4 fruit fly cellular contexts compared by ENCODE assay signal in genomic region chr3R:31592256-31592879, dm6.
A peak's percentile ranks its signal among the peaks of the same experiment; 100 is the strongest.
TF ChIP-seq lines count a peak whose summit lies in the region.

CG1774 (plus strand) TSS chr3R:31592803.

TF ChIP-seq in whole organism, adult, 20 proteins besides CTCF, POLR2A, EP300 and RAD21 (continued from another document):
- TF ChIP-seq toe (GFP tag; optimal IDR thresholded peaks at IDR 0.05; lab: Kevin White, UChicago) (no peak), cic (GFP tag; optimal IDR thresholded peaks at IDR 0.05; lab: Kevin White, UChicago) (peak; percentile 93)
TF ChIP-seq in whole organism, adult: peak in this region for 17.

TF ChIP-seq in whole organism, embryonic, 481 proteins besides CTCF, POLR2A, EP300 and RAD21 (continued from another document and continues in another):
- TF ChIP-seq CG17829 (tag; optimal IDR thresholded peaks at IDR 0.05; lab: Kevin White, UChicago) (peak; percentile 68), pita (GFP tag; optimal IDR thresholded peaks at IDR 0.05; lab: Kevin White, UChicago) (no peak), gem (tag; optimal IDR thresholded peaks at IDR 0.05; lab: Kevin White, UChicago) (peak; percentile 85), Mes4 (GFP tag; optimal IDR thresholded peaks at IDR 0.05; lab: Kevin White, UChicago) (peak; percentile 33), CG5245 (GFP tag; optimal IDR thresholded peaks at IDR 0.05; lab: Kevin White, UChicago) (peak; percentile 42), Chrac-16 (GFP tag; optimal IDR thresholded peaks at IDR 0.05; lab: Kevin White, UChicago) (peak; percentile 66), CG18599 (GFP tag; optimal IDR thresholded peaks at IDR 0.05; lab: Kevin White, UChicago) (peak; percentile 95), ac (GFP tag; optimal IDR thresholded peaks at IDR 0.05; lab: Kevin White, UChicago) (no peak), Drgx (GFP tag; IDR thresholded peaks at IDR 0.05; lab: Robert Waterston, UW) (peak; percentile 69), BEAF-32 (GFP tag; optimal IDR thresholded peaks at IDR 0.05; lab: Kevin White, UChicago) (no peak), Gsc (GFP tag; IDR thresholded peaks at IDR 0.05; lab: Robert Waterston, UW) (peak; percentile 5; the same call in 1 of the 2 replicates), grau (tag; optimal IDR thresholded peaks at IDR 0.05; lab: Kevin White, UChicago) (peak; percentile 85), insv (GFP tag; optimal IDR thresholded peaks at IDR 0.05; lab: Kevin White, UChicago) (no peak), lbe (GFP tag; optimal IDR thresholded peaks at IDR 0.05; lab: Kevin White, UChicago) (peak; percentile 72), CG31224 (GFP tag; IDR thresholded peaks at IDR 0.05; lab: Robert Waterston, UW) (peak; percentile 72), sim (GFP tag; IDR thresholded peaks at IDR 0.05; lab: Robert Waterston, UW) (no peak), Mrtf (GFP tag; IDR thresholded peaks at IDR 0.05; lab: Robert Waterston, UW) (peak; percentile 41; the same call in 1 of the 3 replicates), ash1 (GFP tag; optimal IDR thresholded peaks at IDR 0.05; lab: Kevin White, UChicago) (no peak), E2f2 (GFP tag; IDR thresholded peaks at IDR 0.05; lab: Robert Waterston, UW) (peak; percentile 44), CG1602 (GFP tag; optimal IDR thresholded peaks at IDR 0.05; lab: Kevin White, UChicago) (peak; percentile 47), CG4730 (GFP tag; IDR thresholded peaks at IDR 0.05; lab: Robert Waterston, UW) (peak; percentile 46; the same call in 1 of the 2 replicates), crp (GFP tag; optimal IDR thresholded peaks at IDR 0.05; lab: Kevin White, UChicago) (peak in 1 of 2 experiments; percentile 23), HLH3B (GFP tag; IDR thresholded peaks at IDR 0.05; lab: Robert Waterston, UW) (peak; percentile 72), Scr (GFP tag; IDR thresholded peaks at IDR 0.05; lab: Robert Waterston, UW; ENCODE audit: partially characterized antibody) (no peak), CG18764 (GFP tag; optimal IDR thresholded peaks at IDR 0.05; lab: Kevin White, UChicago) (peak; percentile 48), CG9797 (GFP tag; optimal IDR thresholded peaks at IDR 0.05; lab: Kevin White, UChicago) (no peak), CG7928 (GFP tag; optimal IDR thresholded peaks at IDR 0.05; lab: Kevin White, UChicago) (peak; percentile 35), Tbp (GFP tag; optimal IDR thresholded peaks at IDR 0.05; lab: Kevin White, UChicago) (no peak), CG33213 (GFP tag; optimal IDR thresholded peaks at IDR 0.05; lab: Kevin White, UChicago) (peak; percentile 66), gfzf (GFP tag; optimal IDR thresholded peaks at IDR 0.05; lab: Kevin White, UChicago) (no peak), Atf6 (GFP tag; IDR thresholded peaks at IDR 0.05; lab: Robert Waterston, UW) (peak; percentile 89), CG9437 (GFP tag; optimal IDR thresholded peaks at IDR 0.05; lab: Kevin White, UChicago) (peak; percentile 33), CG10147 (GFP tag; optimal IDR thresholded peaks at IDR 0.05; lab: Kevin White, UChicago) (peak; percentile 55), CG11504 (tag; optimal IDR thresholded peaks at IDR 0.05; lab: Kevin White, UChicago) (peak; percentile 81), slbo (GFP tag; IDR thresholded peaks at IDR 0.05; lab: Robert Waterston, UW) (peak; percentile 91), CG8388 (GFP tag; optimal IDR thresholded peaks at IDR 0.05; lab: Kevin White, UChicago) (peak; percentile 53), CG13624 (GFP tag; optimal IDR thresholded peaks at IDR 0.05; lab: Kevin White, UChicago) (peak; percentile 91), Adf1 (GFP tag; IDR thresholded peaks at IDR 0.05; lab: Robert Waterston, UW) (peak; percentile 47; the same call in 1 of the 2 replicates), schlank (tag; optimal IDR thresholded peaks at IDR 0.05; lab: Kevin White, UChicago) (peak; percentile 78), lmd (GFP tag; IDR thresholded peaks at IDR 0.05; lab: Robert Waterston, UW) (peak; percentile 81), sob (GFP tag; IDR thresholded peaks at IDR 0.05; lab: Robert Waterston, UW) (peak; percentile 82), Optix (GFP tag; IDR thresholded peaks at IDR 0.05; lab: Robert Waterston, UW) (0 out of 3 replicates have a peak, but pooled peaks have one; percentile 52)

TF ChIP-seq in whole organism, prepupa, 60 proteins besides CTCF, POLR2A, EP300 and RAD21 (continued from another document):
- TF ChIP-seq esn (GFP tag; optimal IDR thresholded peaks at IDR 0.05; lab: Kevin White, UChicago) (peak; percentile 64), CG10631 (GFP tag; optimal IDR thresholded peaks at IDR 0.05; lab: Kevin White, UChicago) (no peak), CG6808 (GFP tag; optimal IDR thresholded peaks at IDR 0.05; lab: Kevin White, UChicago) (no peak), CG1621 (tag; optimal IDR thresholded peaks at IDR 0.05; lab: Kevin White, UChicago) (no peak), cyc (GFP tag; optimal IDR thresholded peaks at IDR 0.05; lab: Kevin White, UChicago) (peak; percentile 66), fd59A (GFP tag; optimal IDR thresholded peaks at IDR 0.05; lab: Kevin White, UChicago) (no peak), svp (GFP tag; lab: Kevin White, UChicago) (peak; percentile 89), CG15336 (GFP tag; IDR thresholded peaks at IDR 0.05; lab: Robert Waterston, UW) (peak; percentile 79), CG31627 (GFP tag; optimal IDR thresholded peaks at IDR 0.05; lab: Kevin White, UChicago) (peak; percentile 70), Met (GFP tag; optimal IDR thresholded peaks at IDR 0.05; lab: Kevin White, UChicago) (peak; percentile 58), Ets21C (GFP tag; optimal IDR thresholded peaks at IDR 0.05; lab: Kevin White, UChicago) (peak; percentile 50), CG8632 (GFP tag; optimal IDR thresholded peaks at IDR 0.05; lab: Kevin White, UChicago) (peak; percentile 7), ss (GFP tag; optimal IDR thresholded peaks at IDR 0.05; lab: Kevin White, UChicago) (no peak), CG16779 (tag; optimal IDR thresholded peaks at IDR 0.05; lab: Kevin White, UChicago) (peak; percentile 39), CG34406 (GFP tag; optimal IDR thresholded peaks at IDR 0.05; lab: Kevin White, UChicago) (peak; percentile 28), Eip75B (GFP tag; optimal IDR thresholded peaks at IDR 0.05; lab: Kevin White, UChicago) (peak; percentile 53), CG11902 (GFP tag; optimal IDR thresholded peaks at IDR 0.05; lab: Kevin White, UChicago) (no peak), CG10669 (GFP tag; optimal IDR thresholded peaks at IDR 0.05; lab: Kevin White, UChicago) (no peak), CG9139 (GFP tag; optimal IDR thresholded peaks at IDR 0.05; lab: Kevin White, UChicago) (no peak), spab (GFP tag; optimal IDR thresholded peaks at IDR 0.05; lab: Kevin White, UChicago) (no peak), Gug (GFP tag; IDR thresholded peaks at IDR 0.05; lab: Robert Waterston, UW) (peak; percentile 66), CG6854 (GFP tag; optimal IDR thresholded peaks at IDR 0.05; lab: Kevin White, UChicago) (no peak), CG6792 (GFP tag; optimal IDR thresholded peaks at IDR 0.05; lab: Kevin White, UChicago) (peak; percentile 42), Hr39 (GFP tag; optimal IDR thresholded peaks at IDR 0.05; lab: Kevin White, UChicago) (peak; percentile 65), achi (GFP tag; optimal IDR thresholded peaks at IDR 0.05; lab: Kevin White, UChicago) (no peak), CG4318 (GFP tag; optimal IDR thresholded peaks at IDR 0.05; lab: Kevin White, UChicago) (no peak), OdsH (GFP tag; optimal IDR thresholded peaks at IDR 0.05; lab: Kevin White, UChicago) (no peak), pdm3 (GFP tag; optimal IDR thresholded peaks at IDR 0.05; lab: Kevin White, UChicago) (no peak), Ets96B (tag; optimal IDR thresholded peaks at IDR 0.05; lab: Kevin White, UChicago) (peak; percentile 13), Sox14 (GFP tag; optimal IDR thresholded peaks at IDR 0.05; lab: Kevin White, UChicago) (peak; percentile 39)

TF ChIP-seq in whole organism, wandering third instar larva, 38 proteins besides CTCF, POLR2A, EP300 and RAD21 (continued from another document):
- TF ChIP-seq Hnf4 (GFP tag; optimal IDR thresholded peaks at IDR 0.05; lab: Kevin White, UChicago) (peak; percentile 83), psq (GFP tag; optimal IDR thresholded peaks at IDR 0.05; lab: Kevin White, UChicago) (peak; percentile 75), Abd-B (GFP tag; optimal IDR thresholded peaks at IDR 0.05; lab: Kevin White, UChicago) (no peak), GATAd (GFP tag; optimal IDR thresholded peaks at IDR 0.05; lab: Kevin White, UChicago) (no peak), CG32264 (GFP tag; optimal IDR thresholded peaks at IDR 0.05; lab: Kevin White, UChicago) (peak; percentile 53), HLH106 (tag; optimal IDR thresholded peaks at IDR 0.05; lab: Kevin White, UChicago) (peak; percentile 58), jim (GFP tag; optimal IDR thresholded peaks at IDR 0.05; lab: Kevin White, UChicago) (no peak), usp (GFP tag; optimal IDR thresholded peaks at IDR 0.05; lab: Kevin White, UChicago) (no peak)
